Fruit fly (Drosophila melanogaster) whole organism, adult: ENCODE measurements around the gene CG6686.
"Not testable (repeated sequence)": the region's sequence is repeated elsewhere in the genome, so short reads cannot be mapped to it uniquely, and the experiment has no call there.

Source experiments
- CG12768 ChIP-seq: fragments of 200-800 bp; sonication (Bioruptor generic); optimal IDR thresholded peaks from 2 replicates; lab custom pipeline; 2017; ENCODE audit warnings: missing biosample characterization, missing genetic modification characterization, mild to moderate bottlenecking, moderate library complexity, missing genetic modification reagents
- CG7101 ChIP-seq: fragments of 200-800 bp; sonication (Bioruptor generic); optimal IDR thresholded peaks from 2 replicates; lab custom pipeline; 2018; ENCODE audit warnings: missing biosample characterization, mild to moderate bottlenecking, missing genetic modification characterization, moderate library complexity
- ovo ChIP-seq: fragments of 200-800 bp; sonication (Bioruptor generic); optimal IDR thresholded peaks from 2 replicates; lab custom pipeline; 2016; ENCODE audit warnings: missing biosample characterization, missing genetic modification characterization
- pad ChIP-seq: fragments of 200-800 bp; sonication (Bioruptor generic); optimal IDR thresholded peaks from 3 replicates; lab custom pipeline; 2017; ENCODE audit warnings: missing biosample characterization, missing genetic modification characterization, mild to moderate bottlenecking, moderate library complexity, missing genetic modification reagents
- tj ChIP-seq: fragments of 200-800 bp; sonication (Bioruptor generic); optimal IDR thresholded peaks from 3 replicates; lab custom pipeline; 2017; ENCODE audit warnings: missing biosample characterization, mild to moderate bottlenecking, missing genetic modification characterization, moderate library complexity
- toe ChIP-seq: fragments of 200-800 bp; sonication (Bioruptor generic); optimal IDR thresholded peaks from 2 replicates; lab custom pipeline; 2016; ENCODE audit warnings: missing biosample characterization, missing genetic modification characterization

DNA sequence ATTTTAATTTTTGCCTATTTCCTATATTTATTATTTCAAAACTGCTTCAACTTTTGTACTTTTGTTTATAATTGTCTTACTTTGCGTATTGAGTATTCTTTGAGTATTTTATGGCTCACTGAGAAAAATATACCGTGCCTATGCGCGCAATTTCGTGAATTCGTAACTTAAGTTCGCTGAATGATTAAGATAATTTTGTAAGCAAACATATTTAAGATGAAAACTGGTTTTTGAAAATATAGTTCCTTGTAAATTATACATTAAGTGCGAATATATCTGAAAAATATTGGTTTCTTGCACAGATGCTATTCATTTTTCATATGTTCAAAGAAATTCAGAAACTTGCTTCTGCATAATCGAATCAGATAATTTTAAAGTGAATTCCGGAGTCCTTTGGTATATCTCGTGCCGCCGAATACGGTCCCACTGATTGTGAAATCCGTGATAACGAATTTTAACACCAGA is 11.4 kb upstream of the CG6686 start, which contains the start of the genes CG18787 and Nfs1:
- not testable (repeated sequence) for TF ChIP-seq ovo (GFP tag; lab: Kevin White, UChicago); tj (GFP tag; lab: Kevin White, UChicago); toe (GFP tag; lab: Kevin White, UChicago); CG12768 (GFP tag; lab: Kevin White, UChicago); CG7101; pad (GFP tag; lab: Kevin White, UChicago)
